Fruit fly (Drosophila melanogaster) whole organism: ENCODE results near the gene CG9932.

Source experiments
- EcR ChIP-seq, 2 experiments: fragments of >200 bp; optimal IDR thresholded peaks; 2 replicates each; lab custom pipeline; 2017; ENCODE audit warnings: missing biosample characterization in 2 of 2, missing genetic modification characterization in 2 of 2, missing genetic modification reagents in 2 of 2
- psq ChIP-seq: fragments of >200 bp; optimal IDR thresholded peaks from 2 replicates; lab custom pipeline; 2017

DNA sequence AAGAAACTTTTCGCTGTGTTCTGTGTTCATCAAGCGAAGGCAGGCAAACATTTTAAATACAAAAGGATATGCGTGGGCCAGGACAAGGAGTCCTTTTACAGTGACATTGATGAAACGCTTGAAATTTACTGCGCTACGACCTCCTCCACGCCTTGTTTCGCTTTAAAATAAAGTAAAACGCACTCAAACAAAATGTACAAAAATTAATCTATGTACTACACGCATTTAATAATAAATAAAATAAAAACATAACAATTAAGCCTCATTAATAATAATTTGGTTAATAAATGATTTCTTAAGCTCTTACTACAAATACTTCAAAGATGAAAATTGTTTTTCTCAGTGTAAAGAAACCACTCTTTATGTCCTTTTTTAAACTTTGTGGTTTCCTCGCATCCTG is 74.9 kb downstream of the CG9932 start:
- no peak for TF ChIP-seq EcR (GFP tag; optimal IDR thresholded peaks at IDR 0.05; lab: Kevin White, UChicago)
- no peak for TF ChIP-seq psq (lab: Kevin White, UChicago)
